Worm (Caenorhabditis elegans): ENCODE results near the gene adr-2.

DNA sequence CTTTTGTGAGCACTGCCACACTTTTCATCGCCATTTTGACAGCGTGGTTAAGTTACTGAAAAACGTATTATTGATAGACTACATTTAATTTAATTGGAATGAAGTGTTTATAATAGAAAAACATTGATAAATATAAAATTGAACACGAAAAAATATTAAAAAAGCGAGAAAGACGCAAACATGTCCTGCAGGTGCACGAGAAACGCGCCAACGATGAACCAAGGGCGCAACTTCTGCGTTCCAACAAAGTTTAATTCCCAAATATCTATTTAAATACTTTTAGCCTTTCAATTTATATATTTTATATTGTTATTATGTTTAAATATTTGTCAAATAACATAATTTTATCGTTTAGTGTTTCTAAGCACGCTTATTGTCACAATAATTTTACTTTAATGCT is 1.5 kb upstream of the adr-2 start, which contains the start of gene ndus-8:
- TF ChIP-seq aptf-2 (GFP tag; conservative IDR thresholded peaks at IDR 0.05) (no peak), snpc-4 (GFP tag; optimal IDR thresholded peaks at IDR 0.05) (no peak), snpc-4 (tag; optimal IDR thresholded peaks at IDR 0.05) (peak in 3 of 4 experiments; percentile 23 to 81 (median 42)), ceh-79 (tag; optimal IDR thresholded peaks at IDR 0.05) (no peak), lin-35 (GFP tag; optimal IDR thresholded peaks at IDR 0.05) (peak in 1 of 3 experiments; percentile 66), ztf-26 (tag; optimal IDR thresholded peaks at IDR 0.05) (no peak), mcd-1 (GFP tag; IDR thresholded peaks at IDR 0.05) (peak; percentile 63), tlf-1 (GFP tag; optimal IDR thresholded peaks at IDR 0.05) (no peak), somi-1 (GFP tag; optimal IDR thresholded peaks at IDR 0.05) (no peak), rcor-1 (GFP tag; IDR thresholded peaks at IDR 0.05) (0 out of 2 replicates have a peak, but pooled peaks have one; percentile 9)

Measured in whole organism, young adult.